Worm (Caenorhabditis elegans): Measurements from ENCODE around the gene Y55F3C.9.

The Y55F3C.9 gene

DNA sequence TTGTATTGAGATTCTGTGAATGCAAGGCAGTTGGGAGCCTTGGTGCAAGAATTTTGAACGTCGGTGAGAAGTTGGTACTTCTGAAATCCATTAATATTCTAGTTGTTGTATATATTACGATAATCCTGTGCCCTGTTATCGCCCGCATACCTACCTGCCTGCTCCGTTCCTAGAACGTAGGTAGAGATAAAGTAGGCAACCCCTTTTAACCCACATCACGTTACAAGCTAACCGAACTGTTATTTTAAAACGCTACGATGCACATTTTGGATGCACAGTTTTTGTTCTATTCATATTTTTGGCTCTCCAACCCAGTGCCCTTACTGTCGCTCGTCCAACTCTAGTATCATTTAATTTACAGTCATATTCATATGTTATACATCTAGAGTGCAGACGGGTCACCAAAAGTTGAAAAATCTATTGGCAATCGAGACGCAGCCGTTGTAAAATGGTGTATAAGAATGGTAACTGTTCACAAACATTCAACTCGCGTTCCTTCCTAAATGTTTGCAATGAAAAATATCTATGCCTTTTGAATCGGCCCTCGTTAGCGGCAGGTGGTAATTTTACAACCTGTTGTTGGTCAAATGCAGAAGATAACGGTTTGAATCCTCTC lies 26.5 kb upstream of the Y55F3C.9 start:
- no peak for TF ChIP-seq jun-1 (tag; optimal IDR thresholded peaks at IDR 0.05)
- peak; percentile 94 for TF ChIP-seq aha-1 (tag)

DNA sequence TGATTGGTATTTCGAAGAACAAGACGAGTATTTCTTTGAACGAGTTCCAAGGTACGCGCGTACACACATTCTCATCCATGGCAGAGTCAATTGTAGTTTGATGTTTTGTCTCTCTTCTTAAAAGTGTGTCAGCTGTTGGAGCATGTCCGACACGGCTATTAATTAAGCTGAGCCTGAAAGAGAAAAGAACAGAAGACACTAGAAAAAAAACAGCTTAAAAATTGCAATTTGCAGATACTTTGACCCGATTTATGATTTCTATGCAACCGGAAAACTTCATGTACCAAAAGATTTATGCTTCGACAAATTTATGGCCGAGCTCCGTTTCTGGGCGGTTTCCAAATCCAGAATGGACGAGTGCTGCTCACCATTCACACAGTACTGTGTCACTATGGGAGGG lies 21.6 kb upstream of the Y55F3C.9 start:
- no peak for TF ChIP-seq dpl-1 (GFP tag; optimal IDR thresholded peaks at IDR 0.05)
- TF ChIP-seq spr-3 (GFP tag; optimal IDR thresholded peaks at IDR 0.05) = no peak
- TF ChIP-seq aha-1 (tag) = peak; percentile 61
- no peak for TF ChIP-seq dve-1 (tag; optimal IDR thresholded peaks at IDR 0.05; ENCODE audit: insufficient read depth)
- TF ChIP-seq madf-5 (GFP tag; IDR thresholded peaks at IDR 0.05) = no peak
- TF ChIP-seq unc-62 (GFP tag; optimal IDR thresholded peaks at IDR 0.05 in 1 of 2) = peak in 1 of 2 experiments; percentile 85
- no peak for TF ChIP-seq unc-62 (tag; optimal IDR thresholded peaks at IDR 0.05)

DNA sequence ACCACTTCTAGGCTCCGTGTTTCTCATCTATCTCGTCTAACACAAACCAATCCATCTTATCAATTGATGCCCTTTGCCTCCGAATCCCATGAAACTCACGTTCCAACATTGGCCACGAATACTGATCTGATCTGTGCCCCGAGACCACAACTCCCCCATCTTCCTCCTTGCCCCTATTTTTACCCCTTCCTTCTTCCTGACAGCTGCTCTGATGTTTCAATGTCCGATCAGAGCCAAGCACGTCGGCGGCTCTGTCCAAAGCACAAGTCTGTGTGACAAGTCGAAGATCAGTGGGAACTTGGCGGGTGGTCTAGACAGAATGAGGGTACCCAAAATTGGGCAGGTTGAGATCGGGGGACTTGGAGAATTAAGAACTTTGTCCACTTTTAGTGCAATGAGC lies 18.3 kb upstream of the Y55F3C.9 start:
- TF ChIP-seq hlh-11 (tag; optimal IDR thresholded peaks at IDR 0.05) = peak; percentile 17
- TF ChIP-seq ama-1 (optimal IDR thresholded peaks at IDR 0.05) = no peak
- TF ChIP-seq nhr-11 (tag; optimal IDR thresholded peaks at IDR 0.05) = peak; percentile 48

DNA sequence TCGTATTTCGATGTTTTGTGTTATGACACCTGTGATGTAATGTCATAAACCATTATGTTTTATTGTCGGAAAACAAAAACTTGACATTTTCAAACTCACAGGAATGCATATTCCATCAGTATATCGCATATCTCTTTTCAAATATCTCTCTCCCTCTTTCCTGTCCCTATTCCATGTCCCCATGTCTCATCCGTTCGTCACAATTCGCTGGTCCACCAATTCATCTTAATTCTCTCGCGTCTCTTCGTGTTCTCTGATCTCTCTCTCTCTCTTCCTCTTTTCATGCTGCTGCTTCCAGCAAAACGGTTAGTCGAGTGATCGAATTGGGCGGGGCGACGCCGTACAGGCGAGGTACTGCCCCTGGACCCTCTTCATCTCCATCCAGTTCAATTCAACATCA lies 13.8 kb upstream of the Y55F3C.9 start:
- TF ChIP-seq nhr-10 (tag; optimal IDR thresholded peaks at IDR 0.05) (no peak), daf-19 (GFP tag; conservative IDR thresholded peaks at IDR 0.05) (no peak), tag-97 (GFP tag; IDR thresholded peaks at IDR 0.05) (no peak), daf-16 (GFP tag; optimal IDR thresholded peaks at IDR 0.05) (no peak), daf-16 (tag; optimal IDR thresholded peaks at IDR 0.05) (no peak), mdt-29 (GFP tag; IDR thresholded peaks at IDR 0.05) (no peak), unc-62 (GFP tag; optimal IDR thresholded peaks at IDR 0.05 in 1 of 2) (peak in 1 of 2 experiments; percentile 11), unc-62 (tag; optimal IDR thresholded peaks at IDR 0.05) (no peak)

DNA sequence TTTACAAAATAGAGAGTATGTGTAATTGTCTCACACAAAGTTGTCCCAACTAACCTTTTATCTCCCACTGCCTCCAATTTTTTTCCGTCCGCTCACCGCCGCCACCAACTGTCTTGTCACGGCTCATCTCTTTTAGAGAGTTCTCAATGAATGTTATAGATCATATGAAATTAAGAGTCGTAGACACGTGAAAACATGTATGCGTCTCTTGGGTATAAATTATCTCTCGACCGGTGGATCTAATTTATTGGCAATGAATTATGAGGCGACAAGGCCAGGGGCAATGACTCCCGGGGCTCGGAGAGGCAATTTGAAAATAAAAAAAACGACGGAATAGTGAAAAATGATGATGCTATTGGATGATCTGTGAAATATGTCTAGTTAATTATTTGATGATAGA lies 12.7 kb upstream of the Y55F3C.9 start:
- TF ChIP-seq zfp-2 (tag; optimal IDR thresholded peaks at IDR 0.05) (no peak), set-16 (GFP tag; IDR thresholded peaks at IDR 0.05) (no peak), zip-2 (tag; optimal IDR thresholded peaks at IDR 0.05) (no peak), snpc-4 (tag; optimal IDR thresholded peaks at IDR 0.05) (no peak), lin-29 (GFP tag; IDR thresholded peaks at IDR 0.05) (no peak), nhr-11 (tag; optimal IDR thresholded peaks at IDR 0.05) (peak; percentile 13), php-3 (GFP tag; IDR thresholded peaks at IDR 0.05) (no peak), daf-8 (GFP tag; IDR thresholded peaks at IDR 0.05) (no peak), F44E2.7 (GFP tag; IDR thresholded peaks at IDR 0.05) (no peak), aha-1 (tag) (peak; percentile 32), ama-1 (optimal IDR thresholded peaks at IDR 0.05) (no peak), pha-4 (GFP tag; IDR thresholded peaks at IDR 0.05) (no peak), pha-4 (tag; optimal IDR thresholded peaks at IDR 0.05) (no peak), unc-62 (GFP tag; optimal IDR thresholded peaks at IDR 0.05 in 1 of 2) (peak in 1 of 2 experiments; percentile 68), unc-62 (tag; optimal IDR thresholded peaks at IDR 0.05) (no peak), ztf-7 (tag; optimal IDR thresholded peaks at IDR 0.05) (no peak)

ce11 chrIV:736447-736846 lies 8.5 kb upstream of the Y55F3C.9 start, which contains the start of gene kvs-5:
TSS of gene kvs-5 (plus strand) at chrIV:736747.
- no peak for TF ChIP-seq R02D3.7 (tag; optimal IDR thresholded peaks at IDR 0.05)
- TF ChIP-seq sdz-12 (GFP tag; optimal IDR thresholded peaks at IDR 0.05) = no peak
- TF ChIP-seq vab-7 (GFP tag; IDR thresholded peaks at IDR 0.05) = no peak
- no peak for TF ChIP-seq egl-43 (GFP tag; IDR thresholded peaks at IDR 0.05)
- TF ChIP-seq ama-1 (optimal IDR thresholded peaks at IDR 0.05) = no peak
- no peak for TF ChIP-seq nhr-6 (tag; optimal IDR thresholded peaks at IDR 0.05)
- no peak for TF ChIP-seq mdt-29 (GFP tag; IDR thresholded peaks at IDR 0.05)

All from whole organism, L4 larva.